Worm (Caenorhabditis elegans) whole organism, midembryonic: Measurements from ENCODE around the gene Y49F6B.20.
"Not testable (repeated sequence)": the region's sequence is repeated elsewhere in the genome, so short reads cannot be mapped to it uniquely, and the experiment has no call there.

Source experiments
- T22C8.4 ChIP-seq: fragments of 200-800 bp; sonication (Bioruptor generic); IDR thresholded peaks from 2 replicates; pipeline ENCODE4 v1.3.6; 2022; ENCODE audit warnings: missing genetic modification characterization, missing compliant biosample characterization
- cog-1 ChIP-seq: sonication (generic microtip); optimal IDR thresholded peaks from 2 replicates; lab custom pipeline; 2016; ENCODE audit warnings: missing genetic modification characterization, missing compliant biosample characterization
- flt-1 ChIP-seq: fragments of 200-800 bp; sonication (Bioruptor generic); IDR thresholded peaks from 2 replicates; pipeline ENCODE4 v1.3.6; 2022; ENCODE audit warnings: missing genetic modification characterization, missing compliant biosample characterization
- klf-2 ChIP-seq: fragments of 200-800 bp; sonication (Bioruptor generic); conservative IDR thresholded peaks from 2 replicates; pipeline ENCODE4 v1.3.6; 2022; ENCODE audit warnings: missing genetic modification reagents, missing genetic modification characterization, missing compliant biosample characterization
- med-1 ChIP-seq: sonication (generic microtip); optimal IDR thresholded peaks from 2 replicates; lab custom pipeline; 2017; ENCODE audit warnings: missing genetic modification characterization, mild to moderate bottlenecking, missing compliant biosample characterization, antibody characterized with exemption, missing genetic modification reagents; ENCODE audit not compliant: insufficient read depth
- ref-1 ChIP-seq: fragments of 200-800 bp; sonication (Bioruptor generic); conservative IDR thresholded peaks from 2 replicates; pipeline ENCODE4 v1.3.6; 2022; ENCODE audit warnings: missing genetic modification reagents, missing genetic modification characterization, missing compliant biosample characterization
- tab-1 ChIP-seq: fragments of 200-800 bp; sonication (Bioruptor generic); IDR thresholded peaks from 2 replicates; pipeline ENCODE4 v1.3.6; 2022; ENCODE audit warnings: missing genetic modification characterization, missing compliant biosample characterization
- ztf-23 ChIP-seq: fragments of 200-800 bp; sonication (Bioruptor generic); IDR thresholded peaks from 2 replicates; pipeline ENCODE4 v1.3.6; 2022; ENCODE audit warnings: missing genetic modification reagents, missing genetic modification characterization, missing compliant biosample characterization
- ztf-29 ChIP-seq: fragments of 200-800 bp; sonication (Bioruptor generic); IDR thresholded peaks from 2 replicates; pipeline ENCODE4 v1.3.6; 2022; ENCODE audit warnings: missing genetic modification reagents, missing genetic modification characterization, missing compliant biosample characterization

Y49F6B.20 gene

ce11 chrII:3502011-3502410 lies 31.6 kb upstream of the Y49F6B.20 start:
- TF ChIP-seq ztf-29 (no peak), ztf-23 (GFP tag; lab: Robert Waterston, UW) (no peak), tab-1 (GFP tag; lab: Robert Waterston, UW) (no peak), flt-1 (GFP tag; lab: Robert Waterston, UW) (no peak), klf-2 (no peak)

- TF ChIP-seq tab-1 (GFP tag; lab: Robert Waterston, UW) (no peak), flt-1 (GFP tag; lab: Robert Waterston, UW) (no peak), cog-1 (tag; lab: Kevin White, UChicago) (no peak), ztf-23 (GFP tag; lab: Robert Waterston, UW) (no peak), med-1 (GFP tag; lab: Kevin White, UChicago) (no peak), ztf-29 (no peak), ref-1 (GFP tag; lab: Robert Waterston, UW) (no peak)
Observed at ce11 chrII:3500373-3500772, 29.9 kb upstream of the Y49F6B.20 start.

- TF ChIP-seq med-1 (GFP tag; lab: Kevin White, UChicago) (no peak), flt-1 (GFP tag; lab: Robert Waterston, UW) (no peak), ref-1 (GFP tag; lab: Robert Waterston, UW) (no peak), ztf-23 (GFP tag; lab: Robert Waterston, UW) (no peak), cog-1 (tag; lab: Kevin White, UChicago) (no peak), tab-1 (GFP tag; lab: Robert Waterston, UW) (no peak), T22C8.4 (no peak), ztf-29 (no peak), klf-2 (no peak)
Observed at ce11 chrII:3499386-3499785, 28.9 kb upstream of the Y49F6B.20 start, which contains the start of gene Y49F6B.9. Y49F6B.9 (minus strand) TSS chrII:3499387.

- TF ChIP-seq flt-1 (GFP tag; lab: Robert Waterston, UW); ztf-29; ref-1 (GFP tag; lab: Robert Waterston, UW): not testable (repeated sequence)
Observed at ce11 chrII:3490797-3491196, 20.3 kb upstream of the Y49F6B.20 start, which contains the start of gene fbxb-112. fbxb-112 (plus strand) TSS chrII:3491097.

- TF ChIP-seq tab-1 (GFP tag; lab: Robert Waterston, UW) = no peak
- TF ChIP-seq flt-1 (GFP tag; lab: Robert Waterston, UW) = peak; percentile 67; the same call in 1 of the 2 replicates
- TF ChIP-seq klf-2 = 0 out of 2 replicates have a peak, but pooled peaks have one; percentile 45
- peak; percentile 39 for TF ChIP-seq cog-1 (tag; lab: Kevin White, UChicago)
- no peak for TF ChIP-seq med-1 (GFP tag; lab: Kevin White, UChicago)
- peak; percentile 74 for TF ChIP-seq ztf-23 (GFP tag; lab: Robert Waterston, UW)
- TF ChIP-seq T22C8.4 = no peak
Observed at ce11 chrII:3482231-3482630, 11.8 kb upstream of the Y49F6B.20 start, which contains the start of gene smu-2. smu-2 (plus strand) TSS chrII:3482408.

- TF ChIP-seq ztf-23 (GFP tag; lab: Robert Waterston, UW) (no peak), med-1 (GFP tag; lab: Kevin White, UChicago) (no peak), flt-1 (GFP tag; lab: Robert Waterston, UW) (no peak), ref-1 (GFP tag; lab: Robert Waterston, UW) (no peak), ztf-29 (no peak), klf-2 (no peak), tab-1 (GFP tag; lab: Robert Waterston, UW) (no peak)
Observed at ce11 chrII:3481584-3481983, 11.1 kb upstream of the Y49F6B.20 start, which contains the start of gene Y49F6B.8. Y49F6B.8 (minus strand) TSS chrII:3481684.

- TF ChIP-seq ref-1 (GFP tag; lab: Robert Waterston, UW) (no peak), ztf-29 (no peak), flt-1 (GFP tag; lab: Robert Waterston, UW) (no peak), ztf-23 (GFP tag; lab: Robert Waterston, UW) (no peak), T22C8.4 (no peak), tab-1 (GFP tag; lab: Robert Waterston, UW) (no peak), med-1 (GFP tag; lab: Kevin White, UChicago) (no peak), klf-2 (no peak), cog-1 (tag; lab: Kevin White, UChicago) (no peak)
Observed at ce11 chrII:3477171-3477570, 6.7 kb upstream of the Y49F6B.20 start, which contains the start of gene fbxb-104. fbxb-104 (minus strand) TSS chrII:3477271.

- no peak for TF ChIP-seq klf-2
- TF ChIP-seq tab-1 (GFP tag; lab: Robert Waterston, UW) = no peak
- TF ChIP-seq T22C8.4 = no peak
- TF ChIP-seq ztf-29 = 0 out of 2 replicates have a peak, but pooled peaks have one; percentile 13
- no peak for TF ChIP-seq med-1 (GFP tag; lab: Kevin White, UChicago)
- no peak for TF ChIP-seq cog-1 (tag; lab: Kevin White, UChicago)
Observed at ce11 chrII:3476536-3476935, 6.1 kb upstream of the Y49F6B.20 start.

- TF ChIP-seq cog-1 (tag; lab: Kevin White, UChicago) (no peak), klf-2 (no peak), ztf-23 (GFP tag; lab: Robert Waterston, UW) (no peak), med-1 (GFP tag; lab: Kevin White, UChicago) (no peak), tab-1 (GFP tag; lab: Robert Waterston, UW) (no peak), ref-1 (GFP tag; lab: Robert Waterston, UW) (no peak), ztf-29 (no peak), T22C8.4 (no peak), flt-1 (GFP tag; lab: Robert Waterston, UW) (no peak)
Observed at ce11 chrII:3473744-3474143, 3.3 kb upstream of the Y49F6B.20 start, which contains the start of gene sdz-32. sdz-32 (plus strand) TSS chrII:3474044.

ce11 chrII:3472817-3473216 lies 2.4 kb upstream of the Y49F6B.20 start, which contains the start of gene Y49F6B.6:
Y49F6B.6 (plus strand) TSS chrII:3473117.
- TF ChIP-seq T22C8.4 = no peak
- no peak for TF ChIP-seq flt-1 (GFP tag; lab: Robert Waterston, UW)
